Fruit fly (Drosophila melanogaster) whole organism, prepupa: ENCODE data around the gene CG5280.

ENCODE experiments used
- CG11294 ChIP-seq: fragments of 200-800 bp; sonication (Bioruptor generic); IDR thresholded peaks from 2 replicates; pipeline ENCODE4 v1.3.6; 2022; ENCODE audit warnings: missing biosample characterization, missing genetic modification characterization
- CG7368 ChIP-seq: fragments of 200-800 bp; sonication (Bioruptor generic); optimal IDR thresholded peaks from 3 replicates; lab custom pipeline; 2016; ENCODE audit warnings: missing biosample characterization, missing genetic modification characterization
- CG9139 ChIP-seq: fragments of 200-800 bp; sonication (Bioruptor generic); optimal IDR thresholded peaks from 3 replicates; lab custom pipeline; 2017; ENCODE audit warnings: missing biosample characterization, mild to moderate bottlenecking, missing genetic modification characterization
- Eip93F ChIP-seq: fragments of 200-800 bp; sonication (Bioruptor generic); optimal IDR thresholded peaks from 2 replicates; lab custom pipeline; 2016; ENCODE audit warnings: missing biosample characterization, mild to moderate bottlenecking, missing genetic modification characterization
- Ets96B ChIP-seq: fragments of 200-800 bp; optimal IDR thresholded peaks from 2 replicates; lab custom pipeline; 2019; ENCODE audit warnings: missing biosample characterization, mild to moderate bottlenecking, missing genetic modification characterization, moderate library complexity
- Hr38 ChIP-seq: sonication (Bioruptor generic); optimal IDR thresholded peaks from 2 replicates; lab custom pipeline; 2016; ENCODE audit warnings: missing biosample characterization, missing genetic modification characterization
- Lpt ChIP-seq: fragments of 200-800 bp; sonication (Bioruptor generic); optimal IDR thresholded peaks from 3 replicates; lab custom pipeline; 2016; ENCODE audit warnings: missing biosample characterization, missing genetic modification characterization
- fkh ChIP-seq: fragments of 200-800 bp; sonication (Bioruptor generic); optimal IDR thresholded peaks from 3 replicates; lab custom pipeline; 2017; ENCODE audit warnings: missing biosample characterization, mild to moderate bottlenecking, missing genetic modification characterization, moderate library complexity
- pdm3 ChIP-seq: fragments of 200-800 bp; sonication (Bioruptor generic); optimal IDR thresholded peaks from 3 replicates; lab custom pipeline; 2016; ENCODE audit warnings: missing biosample characterization, missing genetic modification characterization
- topi ChIP-seq: fragments of 200-800 bp; sonication (Bioruptor generic); optimal IDR thresholded peaks from 3 replicates; lab custom pipeline; 2016; ENCODE audit warnings: missing biosample characterization, missing genetic modification characterization

DNA sequence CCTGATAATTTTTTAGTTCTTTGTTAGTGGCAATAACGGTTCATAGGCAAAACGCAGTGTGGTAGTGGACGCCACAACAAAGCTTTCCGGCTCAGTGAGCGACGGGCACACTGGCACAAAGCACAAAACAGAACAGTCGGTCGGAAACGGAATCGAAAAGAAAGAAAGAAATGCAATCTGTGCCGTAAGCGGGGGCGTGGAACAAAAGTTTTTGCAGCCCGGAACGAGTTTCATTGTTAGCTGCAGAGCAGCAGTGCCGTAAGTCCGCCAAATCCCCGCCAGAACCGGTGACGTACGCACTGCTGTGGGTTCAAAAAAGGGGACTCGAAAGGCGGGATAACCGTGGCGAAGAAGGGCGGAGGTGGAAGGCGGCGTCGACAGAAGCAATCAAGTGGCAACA lies 21.6 kb downstream of the CG5280 start, which contains the start of gene CG5026:
- TF ChIP-seq CG9139 (no peak), topi (GFP tag; lab: Kevin White, UChicago) (no peak), CG11294 (GFP tag; lab: Robert Waterston, UW) (no peak), Ets96B (tag; lab: Kevin White, UChicago) (no peak), pdm3 (GFP tag; lab: Kevin White, UChicago) (no peak), fkh (GFP tag; lab: Kevin White, UChicago) (no peak), Hr38 (GFP tag; lab: Kevin White, UChicago) (no peak), Eip93F (GFP tag; lab: Kevin White, UChicago) (no peak), CG7368 (GFP tag; lab: Kevin White, UChicago) (no peak), Lpt (GFP tag; lab: Kevin White, UChicago) (no peak)
